Worm (Caenorhabditis elegans) whole organism, L4 larva: ENCODE results near the gene dcr-1.

ENCODE experiments used
- R02D3.7 ChIP-seq: fragments of 150-350 bp; sonication (generic microtip); optimal IDR thresholded peaks from 3 replicates; lab custom pipeline; 2014; ENCODE audit warnings: missing biosample characterization, missing genetic modification characterization
- aha-1 ChIP-seq: fragments of 150-350 bp; peaks from one replicate; lab custom pipeline; 2014; ENCODE audit warnings: missing biosample characterization, missing genetic modification characterization
- dmd-6 ChIP-seq: fragments of 200-800 bp; sonication (Bioruptor generic); IDR thresholded peaks from 2 replicates; pipeline ENCODE4 v1.3.6; 2022; ENCODE audit warnings: missing genetic modification reagents, missing genetic modification characterization, missing compliant biosample characterization
- fkh-10 ChIP-seq: fragments of 150-350 bp; optimal IDR thresholded peaks from 2 replicates; lab custom pipeline; 2014; ENCODE audit warnings: missing biosample characterization, missing genetic modification reagents, missing genetic modification characterization
- gei-8 ChIP-seq: fragments of 200-800 bp; sonication (Bioruptor generic); optimal IDR thresholded peaks from 2 replicates; lab custom pipeline; 2018; ENCODE audit warnings: mild to moderate bottlenecking, missing genetic modification characterization, missing compliant biosample characterization
- nhr-76 ChIP-seq: fragments of 150-350 bp; optimal IDR thresholded peaks from 2 replicates; lab custom pipeline; 2014; ENCODE audit warnings: missing biosample characterization, missing genetic modification characterization
- snpc-4 ChIP-seq: fragments of 150-350 bp; optimal IDR thresholded peaks from 2 replicates; lab custom pipeline; 2014; ENCODE audit warnings: missing biosample characterization, missing genetic modification characterization

ce11 chrIII:8117155-8117554 is 37.1 kb upstream of the dcr-1 start:
- no peak for TF ChIP-seq gei-8 (GFP tag; lab: Kevin White, UChicago)
- no peak for TF ChIP-seq fkh-10 (GFP tag; lab: Kevin White, UChicago)
- TF ChIP-seq R02D3.7 (tag; lab: Kevin White, UChicago): no peak
- TF ChIP-seq nhr-76 (tag; lab: Kevin White, UChicago): no peak
- TF ChIP-seq aha-1: no peak
- no peak for TF ChIP-seq dmd-6 (GFP tag; lab: Robert Waterston, UW)
- TF ChIP-seq snpc-4: no peak
